Fruit fly (Drosophila melanogaster): ENCODE results near the gene Rpt3R.
A peak's percentile ranks its signal among the peaks of the same experiment; 100 is the strongest.

The Rpt3R gene

dm6 chr3R:9770127-9770526 is 13.8 kb upstream of the Rpt3R start:
- TF ChIP-seq CG6272 (GFP tag; IDR thresholded peaks at IDR 0.05) = no peak
- TF ChIP-seq rib (GFP tag; IDR thresholded peaks at IDR 0.05) = 0 out of 2 replicates have a peak, but pooled peaks have one; percentile 33
- TF ChIP-seq ftz-f1 (GFP tag; optimal IDR thresholded peaks at IDR 0.05) = peak; percentile 37
- TF ChIP-seq CG3995 (GFP tag; optimal IDR thresholded peaks at IDR 0.05) = no peak
- peak; percentile 51 for TF ChIP-seq Med (GFP tag)
- no peak for TF ChIP-seq Nf-YB (GFP tag; optimal IDR thresholded peaks at IDR 0.05)
- 0 out of 3 replicates have a peak, but pooled peaks have one; percentile 26 for TF ChIP-seq CG34224 (GFP tag; IDR thresholded peaks at IDR 0.05; ENCODE audit: partially characterized antibody)
- TF ChIP-seq chinmo (GFP tag; IDR thresholded peaks at IDR 0.05; ENCODE audit: partially characterized antibody) = peak; percentile 86; the same call in 3 of the 4 replicates
- TF ChIP-seq Rfx (GFP tag; IDR thresholded peaks at IDR 0.05) = peak; percentile 27; the same call in 1 of the 2 replicates
- no peak for TF ChIP-seq pnt (GFP tag; optimal IDR thresholded peaks at IDR 0.05)
- peak in 1 of 2 experiments; percentile 97 for TF ChIP-seq Pdp1 (GFP tag; optimal IDR thresholded peaks at IDR 0.05)
- TF ChIP-seq ranshi (GFP tag; IDR thresholded peaks at IDR 0.05) = no peak
- TF ChIP-seq lab (GFP tag; optimal IDR thresholded peaks at IDR 0.05) = peak; percentile 7
- no peak for TF ChIP-seq nmo (GFP tag; optimal IDR thresholded peaks at IDR 0.05)
- TF ChIP-seq CG10543 (GFP tag; optimal IDR thresholded peaks at IDR 0.05) = peak; percentile 72
- peak; percentile 30 for TF ChIP-seq nau (GFP tag; optimal IDR thresholded peaks at IDR 0.05)
- TF ChIP-seq sd (tag; optimal IDR thresholded peaks at IDR 0.05) = peak; percentile 98
- peak; percentile 30 for TF ChIP-seq CG13624 (GFP tag; optimal IDR thresholded peaks at IDR 0.05)
- TF ChIP-seq CG8359 (GFP tag; optimal IDR thresholded peaks at IDR 0.05; ENCODE audit: borderline replicate concordance) = no peak
- 0 out of 2 replicates have a peak, but pooled peaks have one; percentile 24 for TF ChIP-seq CG32532 (GFP tag; IDR thresholded peaks at IDR 0.05)
- peak; percentile 80 for TF ChIP-seq CG12769 (tag; optimal IDR thresholded peaks at IDR 0.05)
- peak in 1 of 2 experiments; percentile 56 for TF ChIP-seq Trl (optimal IDR thresholded peaks at IDR 0.05)
- no peak for TF ChIP-seq Trl (GFP tag; optimal IDR thresholded peaks at IDR 0.05)

- 0 out of 3 replicates have a peak, but pooled peaks have one; percentile 7 for TF ChIP-seq ci (GFP tag; IDR thresholded peaks at IDR 0.05)
- no peak for TF ChIP-seq CG9932 (GFP tag; IDR thresholded peaks at IDR 0.05)
- TF ChIP-seq CG10209 (GFP tag; optimal IDR thresholded peaks at IDR 0.05) = no peak
- TF ChIP-seq CoRest (tag; optimal IDR thresholded peaks at IDR 0.05) = no peak
- TF ChIP-seq dimm (GFP tag; IDR thresholded peaks at IDR 0.05) = no peak
- peak; percentile 77 for TF ChIP-seq Med (GFP tag)
- 0 out of 2 replicates have a peak, but pooled peaks have one; percentile 26 for TF ChIP-seq gsb (GFP tag; IDR thresholded peaks at IDR 0.05)
- no peak for TF ChIP-seq CG12942 (GFP tag; optimal IDR thresholded peaks at IDR 0.05)
- no peak for TF ChIP-seq Rfx (GFP tag; IDR thresholded peaks at IDR 0.05)
- TF ChIP-seq CG2199 (GFP tag; IDR thresholded peaks at IDR 0.05) = no peak
- TF ChIP-seq Dref (GFP tag; IDR thresholded peaks at IDR 0.05) = 0 out of 2 replicates have a peak, but pooled peaks have one; percentile 27
Observed at dm6 chr3R:9768884-9769283, 12.6 kb upstream of the Rpt3R start, which contains the start of gene MED6. TSS of gene MED6 (minus strand) at chr3R:9768984.

DNA sequence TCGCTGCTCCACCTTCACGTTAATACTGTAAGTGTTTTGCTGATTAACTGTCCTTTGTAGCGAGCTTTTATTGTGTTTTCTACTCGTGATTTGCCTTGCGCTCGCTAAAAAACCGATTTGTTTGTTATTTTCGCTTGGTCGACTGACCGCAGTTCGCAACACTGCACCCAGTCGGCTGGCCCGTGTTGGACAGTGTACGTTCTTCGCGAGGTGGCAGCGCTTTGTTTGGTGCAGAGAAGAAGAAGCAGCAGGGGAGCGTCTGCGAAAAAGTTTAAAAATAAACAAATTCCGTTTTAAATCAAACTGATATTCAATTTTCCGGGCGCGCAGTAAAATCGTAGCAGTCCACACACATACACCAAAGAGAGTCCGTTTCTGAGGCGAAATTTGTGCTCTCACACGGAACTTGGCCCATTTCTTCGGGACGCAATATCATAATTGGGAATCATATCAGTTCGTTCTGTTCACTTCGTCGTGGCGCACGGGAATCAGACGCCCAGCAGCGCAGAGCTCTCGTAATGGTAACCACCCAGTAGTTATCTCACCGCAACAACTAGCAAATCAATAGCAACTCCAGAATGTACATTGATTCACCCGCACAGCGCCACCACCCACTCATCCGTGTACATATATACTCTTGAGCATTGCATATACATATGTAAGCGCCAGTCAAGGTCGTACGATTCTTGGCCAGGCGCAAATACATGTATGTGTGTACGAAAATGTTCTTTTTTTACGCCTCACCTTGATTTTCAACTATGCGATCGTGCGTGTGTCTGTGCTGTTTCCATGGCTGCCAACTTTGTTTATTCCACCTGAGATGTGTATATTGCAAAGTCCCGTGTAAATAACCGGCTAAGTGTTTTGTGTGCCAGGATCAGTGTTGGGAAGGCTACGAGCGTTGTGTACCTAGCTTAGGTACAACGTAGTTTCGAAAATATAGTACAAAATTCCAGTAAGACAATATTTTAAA is 11.6 kb upstream of the Rpt3R start, which contains the start of gene Naa80:
Gene Naa80, plus strand, starts transcription at position 215 of the 973 bp plus-strand sequence.
- TF ChIP-seq lilli (GFP tag; optimal IDR thresholded peaks at IDR 0.05) (peak; percentile 75), org-1 (GFP tag; optimal IDR thresholded peaks at IDR 0.05) (no peak), CG10959 (GFP tag; IDR thresholded peaks at IDR 0.05) (no peak), CG12659 (GFP tag; optimal IDR thresholded peaks at IDR 0.05) (peak; percentile 89), ato (GFP tag; IDR thresholded peaks at IDR 0.05; ENCODE audit: partially characterized antibody) (no peak; the same call in 1 of the 2 replicates), Gug (GFP tag; IDR thresholded peaks at IDR 0.05) (peak; percentile 50; the same call in 2 of the 4 replicates), mld (GFP tag; IDR thresholded peaks at IDR 0.05; ENCODE audit: partially characterized antibody) (no peak), Drgx (GFP tag; IDR thresholded peaks at IDR 0.05) (peak; percentile 11; the same call in 1 of the 2 replicates), CG6813 (GFP tag; optimal IDR thresholded peaks at IDR 0.05) (no peak), insv (GFP tag; optimal IDR thresholded peaks at IDR 0.05) (peak in 1 of 2 experiments; percentile 41), grn (GFP tag; optimal IDR thresholded peaks at IDR 0.05) (peak; percentile 10), CG1792 (GFP tag; optimal IDR thresholded peaks at IDR 0.05) (peak; percentile 25), Hr78 (GFP tag; optimal IDR thresholded peaks at IDR 0.05) (no peak), sqz (GFP tag; optimal IDR thresholded peaks at IDR 0.05) (no peak)
